Worm (Caenorhabditis elegans) whole organism, L1 larva: Measurements from ENCODE around the gene sgnh-1.

Experiments used
- C04F5.9 ChIP-seq: sonication (generic microtip); optimal IDR thresholded peaks from 2 replicates; lab custom pipeline; 2016; ENCODE audit warnings: missing genetic modification characterization, missing compliant biosample characterization
- C16A3.4 ChIP-seq: fragments of 150-350 bp; optimal IDR thresholded peaks from 2 replicates; lab custom pipeline; 2014; ENCODE audit warnings: missing biosample characterization, missing genetic modification characterization
- F16B12.6 ChIP-seq: fragments of 150-350 bp; optimal IDR thresholded peaks from 2 replicates; lab custom pipeline; 2014; ENCODE audit warnings: missing biosample characterization, missing genetic modification characterization
- alr-1 ChIP-seq: fragments of 200-800 bp; sonication (Bioruptor generic); optimal IDR thresholded peaks from 2 replicates; lab custom pipeline; 2018; ENCODE audit warnings: borderline replicate concordance, mild to moderate bottlenecking, missing genetic modification characterization, missing compliant biosample characterization
- ama-1 ChIP-seq: fragments of 150-350 bp; optimal IDR thresholded peaks from 2 replicates; lab custom pipeline; 2014
- ceh-8 ChIP-seq: fragments of 200-800 bp; sonication (Bioruptor generic); optimal IDR thresholded peaks from 2 replicates; lab custom pipeline; 2018; ENCODE audit warnings: mild to moderate bottlenecking, missing genetic modification characterization, moderate library complexity, missing compliant biosample characterization
- ceh-88 ChIP-seq: fragments of 200-800 bp; sonication (Bioruptor generic); IDR thresholded peaks from 2 replicates; pipeline ENCODE4 v1.3.6; 2022; ENCODE audit warnings: missing genetic modification characterization, missing compliant biosample characterization
- dpl-1 ChIP-seq, 3 experiments: fragments of 150-350 bp in 2 of 3; sonication (generic microtip) in 1 of 3; optimal IDR thresholded peaks; 2 replicates each; lab custom pipeline; 2014 to 2017; ENCODE audit warnings: missing biosample characterization in 3 of 3, missing genetic modification characterization in 3 of 3, missing genetic modification reagents in 3 of 3
- dsc-1 ChIP-seq: sonication (generic microtip); optimal IDR thresholded peaks from 2 replicates; lab custom pipeline; 2016; ENCODE audit warnings: mild to moderate bottlenecking, missing genetic modification characterization, missing compliant biosample characterization
- efl-1 ChIP-seq, 4 experiments: fragments of 150-350 bp; optimal IDR thresholded peaks in 3 of 4; peaks in 1 of 4; 1 replicate in 1 of 4; 2 replicates in 3 of 4; lab custom pipeline; 2014; ENCODE audit warnings: missing biosample characterization in 2 of 4, missing genetic modification characterization in 2 of 4, missing genetic modification reagents in 2 of 4
- egl-27 ChIP-seq, 2 experiments: fragments of 150-350 bp in 1 of 2; sonication (generic microtip); optimal IDR thresholded peaks; 3 replicates each; lab custom pipeline; 2017 to 2018; ENCODE audit warnings: missing biosample characterization in 2 of 2, missing genetic modification characterization in 2 of 2, missing genetic modification reagents in 2 of 2
- fkh-10 ChIP-seq: sonication (generic microtip); optimal IDR thresholded peaks from 2 replicates; lab custom pipeline; 2017; ENCODE audit warnings: missing biosample characterization, missing genetic modification reagents, missing genetic modification characterization
- fos-1 ChIP-seq: fragments of 150-350 bp; optimal IDR thresholded peaks from 2 replicates; lab custom pipeline; 2014; ENCODE audit warnings: missing biosample characterization, missing genetic modification characterization
- grh-1 ChIP-seq: fragments of 200-800 bp; sonication (Bioruptor generic); IDR thresholded peaks from 2 replicates; pipeline ENCODE4 v1.3.6; 2022; ENCODE audit warnings: missing genetic modification reagents, missing genetic modification characterization, missing compliant biosample characterization
- hlh-17 ChIP-seq: fragments of 200-800 bp; sonication (Bioruptor generic); optimal IDR thresholded peaks from 2 replicates; lab custom pipeline; 2018; ENCODE audit warnings: missing genetic modification characterization, mild to moderate bottlenecking, missing compliant biosample characterization, moderate library complexity, borderline replicate concordance
- irx-1 ChIP-seq: sonication (generic microtip); optimal IDR thresholded peaks from 2 replicates; lab custom pipeline; 2016; ENCODE audit warnings: missing genetic modification characterization, missing compliant biosample characterization
- isw-1 ChIP-seq: fragments of 200-800 bp; sonication (Bioruptor generic); IDR thresholded peaks from 2 replicates; pipeline ENCODE4 v1.3.6; 2022; ENCODE audit warnings: missing genetic modification characterization, missing compliant biosample characterization
- jun-1 ChIP-seq: fragments of 150-350 bp; optimal IDR thresholded peaks from 2 replicates; lab custom pipeline; 2014; ENCODE audit warnings: missing biosample characterization, missing genetic modification reagents, missing genetic modification characterization
- lin-13 ChIP-seq: fragments of 150-350 bp; optimal IDR thresholded peaks from 2 replicates; lab custom pipeline; 2014; ENCODE audit warnings: missing biosample characterization, missing genetic modification reagents, missing genetic modification characterization
- lin-14 ChIP-seq: fragments of 200-800 bp; sonication (Bioruptor generic); optimal IDR thresholded peaks from 2 replicates; lab custom pipeline; 2018; ENCODE audit warnings: mild to moderate bottlenecking, missing genetic modification characterization, moderate library complexity, missing compliant biosample characterization
- lin-35 ChIP-seq, 2 experiments: fragments of 150-350 bp; optimal IDR thresholded peaks; 2 replicates each; lab custom pipeline; 2014; ENCODE audit warnings: missing biosample characterization in 2 of 2, missing genetic modification characterization in 2 of 2, missing genetic modification reagents in 2 of 2
- lsy-2 ChIP-seq, 2 experiments: fragments of 150-350 bp; optimal IDR thresholded peaks; 2 replicates each; lab custom pipeline; 2014; ENCODE audit warnings: missing biosample characterization in 2 of 2, missing genetic modification characterization in 2 of 2
- nhr-11 ChIP-seq: fragments of 150-350 bp; optimal IDR thresholded peaks from 2 replicates; lab custom pipeline; 2014; ENCODE audit warnings: missing biosample characterization, missing genetic modification characterization
- nhr-237 ChIP-seq: fragments of 150-350 bp; optimal IDR thresholded peaks from 2 replicates; lab custom pipeline; 2014; ENCODE audit warnings: missing biosample characterization, missing genetic modification characterization
- nhr-28 ChIP-seq: fragments of 150-350 bp; optimal IDR thresholded peaks from 2 replicates; lab custom pipeline; 2014; ENCODE audit warnings: missing biosample characterization, missing genetic modification characterization
- nhr-77 ChIP-seq: fragments of 150-350 bp; optimal IDR thresholded peaks from 2 replicates; lab custom pipeline; 2014; ENCODE audit warnings: missing biosample characterization, missing genetic modification characterization
- nhr-85 ChIP-seq: sonication (generic microtip); peaks from one replicate; lab custom pipeline; 2016; ENCODE audit warnings: missing genetic modification characterization, inconsistent platforms, missing compliant biosample characterization
- nhr-90 ChIP-seq: sonication (generic microtip); optimal IDR thresholded peaks from 2 replicates; lab custom pipeline; 2016; ENCODE audit warnings: mild to moderate bottlenecking, missing genetic modification characterization, missing compliant biosample characterization; ENCODE audit not compliant: poor library complexity
- pag-3 ChIP-seq: sonication (generic microtip); optimal IDR thresholded peaks from 2 replicates; lab custom pipeline; 2017; ENCODE audit warnings: missing genetic modification characterization, mild to moderate bottlenecking, missing compliant biosample characterization, antibody characterized with exemption, borderline replicate concordance; ENCODE audit not compliant: insufficient read depth
- rnt-1 ChIP-seq: sonication (generic microtip); optimal IDR thresholded peaks from 2 replicates; lab custom pipeline; 2016; ENCODE audit warnings: mild to moderate bottlenecking, missing genetic modification characterization, moderate library complexity, missing compliant biosample characterization
- skn-1 ChIP-seq: fragments of 150-350 bp; optimal IDR thresholded peaks from 2 replicates; lab custom pipeline; 2014; ENCODE audit warnings: missing biosample characterization, missing genetic modification characterization
- swsn-7 ChIP-seq: sonication (generic microtip); optimal IDR thresholded peaks from 2 replicates; lab custom pipeline; 2016; ENCODE audit warnings: missing genetic modification characterization, missing compliant biosample characterization
- unc-130 ChIP-seq: fragments of 150-350 bp; optimal IDR thresholded peaks from 2 replicates; lab custom pipeline; 2017; ENCODE audit warnings: missing biosample characterization, missing genetic modification characterization, inconsistent platforms
- unc-30 ChIP-seq: sonication (generic microtip); optimal IDR thresholded peaks from 2 replicates; lab custom pipeline; 2017; ENCODE audit warnings: missing biosample characterization, missing genetic modification characterization
- zag-1 ChIP-seq: fragments of 150-350 bp; optimal IDR thresholded peaks from 2 replicates; lab custom pipeline; 2014; ENCODE audit warnings: missing biosample characterization, missing genetic modification characterization
- ztf-11 ChIP-seq, 2 experiments: sonication (generic microtip); optimal IDR thresholded peaks; 2 replicates each; lab custom pipeline; 2016 to 2017; ENCODE audit warnings: missing genetic modification characterization in 2 of 2, missing biosample characterization in 1 of 2, missing compliant biosample characterization in 1 of 2

sgnh-1 gene

ce11 chrIV:4903961-4904360 lies 14.2 kb downstream of the sgnh-1 start, which contains the start of gene str-161:
str-161 (minus strand) TSS chrIV:4904061.
- no peak for TF ChIP-seq C04F5.9
- TF ChIP-seq efl-1 (optimal IDR thresholded peaks at IDR 0.05; lab: Kevin White, UChicago): no peak
- peak in 1 of 2 experiments; percentile 48 for TF ChIP-seq efl-1 (GFP tag; optimal IDR thresholded peaks at IDR 0.05 in 1 of 2; lab: Kevin White, UChicago)

- TF ChIP-seq ztf-11 (tag; optimal IDR thresholded peaks at IDR 0.05; lab: Kevin White, UChicago): no peak
- no peak for TF ChIP-seq nhr-77
- TF ChIP-seq hlh-17 (GFP tag; lab: Kevin White, UChicago): no peak
- TF ChIP-seq skn-1 (tag; lab: Kevin White, UChicago): no peak
- TF ChIP-seq egl-27 (tag; optimal IDR thresholded peaks at IDR 0.05; lab: Kevin White, UChicago): no peak
- no peak for TF ChIP-seq unc-130
- no peak for TF ChIP-seq lin-14 (GFP tag; lab: Kevin White, UChicago)
- no peak for TF ChIP-seq nhr-28
- TF ChIP-seq nhr-237 (tag; lab: Kevin White, UChicago): no peak
- TF ChIP-seq dpl-1 (GFP tag; optimal IDR thresholded peaks at IDR 0.05; lab: Kevin White, UChicago): no peak
- no peak for TF ChIP-seq isw-1 (GFP tag; lab: Robert Waterston, UW)
- TF ChIP-seq swsn-7 (tag; lab: Kevin White, UChicago): no peak
- no peak for TF ChIP-seq efl-1 (optimal IDR thresholded peaks at IDR 0.05; lab: Kevin White, UChicago)
- no peak for TF ChIP-seq efl-1 (GFP tag; optimal IDR thresholded peaks at IDR 0.05 in 1 of 2; lab: Kevin White, UChicago)
- TF ChIP-seq, all 84 proteins: peak for 0
These were observed 16.0 kb downstream of the sgnh-1 start, which contains the start of gene T08B6.4 for ce11 chrIV:4905645-4906135. T08B6.4 (plus strand) TSS chrIV:4905695.

ce11 chrIV:4909039-4909438 lies 19.3 kb downstream of the sgnh-1 start, which contains the start of gene str-159:
str-159 (plus strand) TSS chrIV:4909339.
- TF ChIP-seq grh-1 (GFP tag; lab: Robert Waterston, UW) (no peak), ztf-11 (tag; optimal IDR thresholded peaks at IDR 0.05; lab: Kevin White, UChicago) (no peak), nhr-85 (tag; lab: Kevin White, UChicago) (no peak), fkh-10 (GFP tag; lab: Kevin White, UChicago) (no peak), zag-1 (tag; lab: Kevin White, UChicago) (no peak), ama-1 (lab: Kevin White, UChicago) (no peak), fos-1 (tag; lab: Kevin White, UChicago) (no peak), ceh-8 (GFP tag; lab: Kevin White, UChicago) (no peak), lin-13 (GFP tag; lab: Kevin White, UChicago) (no peak), unc-30 (no peak), pag-3 (tag; lab: Kevin White, UChicago) (no peak)

- TF ChIP-seq lsy-2 (tag; optimal IDR thresholded peaks at IDR 0.05; lab: Kevin White, UChicago) (no peak), nhr-90 (tag; lab: Kevin White, UChicago) (no peak), ceh-88 (GFP tag; lab: Robert Waterston, UW) (no peak), ceh-8 (GFP tag; lab: Kevin White, UChicago) (no peak), C16A3.4 (no peak), unc-130 (no peak), nhr-11 (tag; lab: Kevin White, UChicago) (no peak), rnt-1 (tag; lab: Kevin White, UChicago) (no peak), alr-1 (tag; lab: Kevin White, UChicago) (no peak), lin-35 (GFP tag; optimal IDR thresholded peaks at IDR 0.05; lab: Kevin White, UChicago) (no peak), nhr-77 (no peak), dsc-1 (tag; lab: Kevin White, UChicago) (no peak), jun-1 (tag; lab: Kevin White, UChicago) (no peak), irx-1 (tag; lab: Kevin White, UChicago) (no peak), F16B12.6 (no peak), swsn-7 (tag; lab: Kevin White, UChicago) (no peak)
These were observed 23.4 kb downstream of the sgnh-1 start, which contains the start of gene str-156 for ce11 chrIV:4913090-4913489. str-156 (plus strand) TSS chrIV:4913390.
